Fruit fly (Drosophila melanogaster) whole organism, embryonic: ENCODE measurements around the gene Ugt316A1.

ENCODE experiments used
- Antp ChIP-seq: fragments of 200-800 bp; sonication (Bioruptor generic); optimal IDR thresholded peaks from 3 replicates; lab custom pipeline; 2016; ENCODE audit warnings: missing biosample characterization, missing genetic modification characterization
- B-H1 ChIP-seq: fragments of 200-800 bp; sonication (Bioruptor generic); IDR thresholded peaks from 3 replicates; pipeline ENCODE4 v1.3.6; 2022; ENCODE audit warnings: missing biosample characterization, missing genetic modification characterization
- CG10147 ChIP-seq: fragments of 200-800 bp; sonication (Bioruptor generic); optimal IDR thresholded peaks from 2 replicates; lab custom pipeline; 2019; ENCODE audit warnings: missing biosample characterization, mild to moderate bottlenecking, missing genetic modification characterization, moderate library complexity
- CG10209 ChIP-seq: fragments of 200-800 bp; sonication (Bioruptor generic); optimal IDR thresholded peaks from 3 replicates; lab custom pipeline; 2017; ENCODE audit warnings: missing biosample characterization, mild to moderate bottlenecking, missing genetic modification characterization, missing genetic modification reagents
- CG11247 ChIP-seq: fragments of 200-800 bp; sonication (Bioruptor generic); IDR thresholded peaks from 2 replicates; pipeline ENCODE4 v1.3.6; 2022; ENCODE audit warnings: missing biosample characterization, missing genetic modification characterization
- CG11504 ChIP-seq: fragments of 200-800 bp; sonication (Bioruptor generic); optimal IDR thresholded peaks from 3 replicates; lab custom pipeline; 2019; ENCODE audit warnings: missing biosample characterization, mild to moderate bottlenecking, missing genetic modification characterization, moderate library complexity
- CG12155 ChIP-seq: fragments of 200-800 bp; sonication (Bioruptor generic); optimal IDR thresholded peaks from 3 replicates; lab custom pipeline; 2016; ENCODE audit warnings: missing biosample characterization, missing genetic modification characterization
- CG12942 ChIP-seq: fragments of 200-800 bp; sonication (Bioruptor generic); optimal IDR thresholded peaks from 3 replicates; lab custom pipeline; 2016; ENCODE audit warnings: missing biosample characterization, missing genetic modification characterization
- CG13296 ChIP-seq: fragments of 200-800 bp; sonication (Bioruptor generic); optimal IDR thresholded peaks from 3 replicates; lab custom pipeline; 2018; ENCODE audit warnings: missing biosample characterization, mild to moderate bottlenecking, missing genetic modification characterization
- CG14014 ChIP-seq: fragments of 200-800 bp; sonication (Bioruptor generic); IDR thresholded peaks from 2 replicates; pipeline ENCODE4 v1.3.6; 2022; ENCODE audit warnings: missing biosample characterization, missing genetic modification characterization
- CG16813 ChIP-seq: fragments of 200-800 bp; sonication (Bioruptor generic); IDR thresholded peaks from 3 replicates; pipeline ENCODE4 v1.3.6; 2022; ENCODE audit warnings: missing biosample characterization, missing genetic modification characterization; ENCODE audit not compliant: partially characterized antibody
- CG1792 ChIP-seq: fragments of 200-800 bp; sonication (Bioruptor generic); optimal IDR thresholded peaks from 2 replicates; lab custom pipeline; 2016; ENCODE audit warnings: missing biosample characterization, missing genetic modification characterization
- CG18599 ChIP-seq: fragments of 200-800 bp; sonication (Bioruptor generic); optimal IDR thresholded peaks from 3 replicates; lab custom pipeline; 2017; ENCODE audit warnings: missing biosample characterization, missing genetic modification characterization, mild to moderate bottlenecking, moderate library complexity, missing genetic modification reagents
- CG31224 ChIP-seq: fragments of 200-800 bp; sonication (Bioruptor generic); IDR thresholded peaks from 2 replicates; pipeline ENCODE4 v1.3.6; 2022; ENCODE audit warnings: missing biosample characterization, missing genetic modification characterization
- CG33557 ChIP-seq: fragments of 200-800 bp; sonication (Bioruptor generic); optimal IDR thresholded peaks from 2 replicates; lab custom pipeline; 2019; ENCODE audit warnings: missing biosample characterization, mild to moderate bottlenecking, missing genetic modification characterization, moderate library complexity
- CG3838 ChIP-seq: fragments of 200-800 bp; sonication (Bioruptor generic); optimal IDR thresholded peaks from 3 replicates; lab custom pipeline; 2016; ENCODE audit warnings: missing biosample characterization, missing genetic modification characterization
- CG6254 ChIP-seq: fragments of 200-800 bp; sonication (Bioruptor generic); optimal IDR thresholded peaks from 3 replicates; lab custom pipeline; 2017; ENCODE audit warnings: mild to moderate bottlenecking, missing biosample characterization, missing genetic modification reagents, missing genetic modification characterization
- CG6272 ChIP-seq: fragments of 200-800 bp; sonication (Bioruptor generic); IDR thresholded peaks from 2 replicates; pipeline ENCODE4 v1.3.6; 2022; ENCODE audit warnings: missing biosample characterization, missing genetic modification characterization
- CG6689 ChIP-seq: fragments of 200-800 bp; sonication (Bioruptor generic); IDR thresholded peaks from 2 replicates; pipeline ENCODE4 v1.3.6; 2022; ENCODE audit warnings: missing biosample characterization, missing genetic modification characterization
- CG7271 ChIP-seq: fragments of 200-800 bp; sonication (Bioruptor generic); optimal IDR thresholded peaks from 2 replicates; lab custom pipeline; 2018; ENCODE audit warnings: missing biosample characterization, mild to moderate bottlenecking, missing genetic modification characterization, moderate library complexity
- CG7372 ChIP-seq: fragments of 200-800 bp; sonication (Bioruptor generic); IDR thresholded peaks from 2 replicates; pipeline ENCODE4 v1.3.6; 2022; ENCODE audit warnings: missing biosample characterization, missing genetic modification characterization
- CG7556 ChIP-seq: fragments of 200-800 bp; sonication (Bioruptor generic); optimal IDR thresholded peaks from 2 replicates; lab custom pipeline; 2017; ENCODE audit warnings: missing biosample characterization, mild to moderate bottlenecking, missing genetic modification characterization
- CG7786 ChIP-seq: fragments of 200-800 bp; sonication (Bioruptor generic); optimal IDR thresholded peaks from 2 replicates; lab custom pipeline; 2016; ENCODE audit warnings: missing biosample characterization, missing genetic modification characterization
- CG8924 ChIP-seq: fragments of 200-800 bp; optimal IDR thresholded peaks from 3 replicates; lab custom pipeline; 2019; ENCODE audit warnings: missing biosample characterization, mild to moderate bottlenecking, missing genetic modification characterization, moderate library complexity
- CG9437 ChIP-seq: fragments of 200-800 bp; sonication (Bioruptor generic); optimal IDR thresholded peaks from 2 replicates; lab custom pipeline; 2018; ENCODE audit warnings: missing biosample characterization, mild to moderate bottlenecking, missing genetic modification characterization
- Dip2 ChIP-seq: fragments of 200-800 bp; sonication (Bioruptor generic); IDR thresholded peaks from 2 replicates; pipeline ENCODE4 v1.3.6; 2022; ENCODE audit warnings: missing biosample characterization, missing genetic modification characterization
- Fer2 ChIP-seq: fragments of 200-800 bp; sonication (Bioruptor generic); optimal IDR thresholded peaks from 2 replicates; lab custom pipeline; 2018; ENCODE audit warnings: missing biosample characterization, mild to moderate bottlenecking, missing genetic modification characterization, moderate library complexity
- H15 ChIP-seq: fragments of 200-800 bp; sonication (Bioruptor generic); IDR thresholded peaks from 3 replicates; pipeline ENCODE4 v1.3.6; 2022; ENCODE audit warnings: missing biosample characterization, missing genetic modification characterization
- Hr78 ChIP-seq, 2 experiments: fragments of 200-800 bp in 1 of 2; fragments of >200 bp in 1 of 2; sonication (Bioruptor generic) in 1 of 2; optimal IDR thresholded peaks; 2 replicates each; lab custom pipeline; 2017 to 2019; ENCODE audit warnings: missing biosample characterization in 2 of 2, missing genetic modification characterization in 2 of 2, mild to moderate bottlenecking in 1 of 2, moderate library complexity in 1 of 2
- Max ChIP-seq: fragments of 200-800 bp; sonication (Bioruptor generic); optimal IDR thresholded peaks from 2 replicates; lab custom pipeline; 2016; ENCODE audit warnings: missing biosample characterization, mild to moderate bottlenecking, missing genetic modification characterization
- Med ChIP-seq: fragments of 200-800 bp; sonication (Bioruptor generic); peaks from one replicate; lab custom pipeline; 2016; ENCODE audit warnings: missing biosample characterization, missing genetic modification characterization, mild to moderate bottlenecking, inconsistent platforms, moderate library complexity
- Sry-δ ChIP-seq: fragments of 200-800 bp; sonication (Bioruptor generic); optimal IDR thresholded peaks from 2 replicates; lab custom pipeline; 2016; ENCODE audit warnings: missing biosample characterization, missing genetic modification characterization
- Trl ChIP-seq, 3 experiments: fragments of >200 bp in 2 of 3; fragments of 200-800 bp in 1 of 3; sonication (Bioruptor generic) in 1 of 3; optimal IDR thresholded peaks; 2 replicates in 1 of 3; 3 replicates in 2 of 3; lab custom pipeline; 2016 to 2017; ENCODE audit warnings: missing biosample characterization in 1 of 3, missing genetic modification characterization in 1 of 3
- ara ChIP-seq: fragments of 200-800 bp; sonication (Bioruptor generic); IDR thresholded peaks from 2 replicates; pipeline ENCODE4 v1.3.6; 2022; ENCODE audit warnings: missing biosample characterization, missing genetic modification characterization
- bigmax ChIP-seq: fragments of 200-800 bp; sonication (Bioruptor generic); optimal IDR thresholded peaks from 2 replicates; lab custom pipeline; 2018; ENCODE audit warnings: missing biosample characterization, mild to moderate bottlenecking, missing genetic modification characterization
- br ChIP-seq: fragments of >200 bp; optimal IDR thresholded peaks from 2 replicates; lab custom pipeline; 2017
- cwo ChIP-seq: fragments of 200-800 bp; sonication (Bioruptor generic); optimal IDR thresholded peaks from 3 replicates; lab custom pipeline; 2017; ENCODE audit warnings: missing biosample characterization, missing genetic modification characterization, mild to moderate bottlenecking, moderate library complexity, missing genetic modification reagents
- fd96Cb ChIP-seq: fragments of 200-800 bp; sonication (Bioruptor generic); optimal IDR thresholded peaks from 2 replicates; lab custom pipeline; 2018; ENCODE audit warnings: missing biosample characterization, mild to moderate bottlenecking, missing genetic modification characterization, moderate library complexity
- gcm2 ChIP-seq: fragments of 200-800 bp; sonication (Bioruptor generic); optimal IDR thresholded peaks from 2 replicates; lab custom pipeline; 2016; ENCODE audit warnings: missing biosample characterization, missing genetic modification characterization
- gem ChIP-seq: fragments of 200-800 bp; sonication (Bioruptor generic); optimal IDR thresholded peaks from 2 replicates; lab custom pipeline; 2019; ENCODE audit warnings: missing biosample characterization, mild to moderate bottlenecking, missing genetic modification characterization, moderate library complexity
- grau ChIP-seq: fragments of 200-800 bp; optimal IDR thresholded peaks from 3 replicates; lab custom pipeline; 2019; ENCODE audit warnings: missing biosample characterization, mild to moderate bottlenecking, missing genetic modification characterization, moderate library complexity
- grn ChIP-seq: fragments of 200-800 bp; sonication (Bioruptor generic); optimal IDR thresholded peaks from 3 replicates; lab custom pipeline; 2017; ENCODE audit warnings: missing biosample characterization, missing genetic modification characterization
- inv ChIP-seq: fragments of 200-800 bp; sonication (Bioruptor generic); IDR thresholded peaks from 2 replicates; pipeline ENCODE4 v1.3.6; 2022; ENCODE audit warnings: missing biosample characterization, missing genetic modification characterization; ENCODE audit not compliant: partially characterized antibody
- lbe ChIP-seq: fragments of 200-800 bp; sonication (Bioruptor generic); optimal IDR thresholded peaks from 2 replicates; lab custom pipeline; 2016; ENCODE audit warnings: missing biosample characterization, mild to moderate bottlenecking, missing genetic modification characterization
- nmo ChIP-seq: fragments of 200-800 bp; sonication (Bioruptor generic); optimal IDR thresholded peaks from 2 replicates; lab custom pipeline; 2018; ENCODE audit warnings: missing biosample characterization, mild to moderate bottlenecking, missing genetic modification characterization, moderate library complexity
- tio ChIP-seq: fragments of 200-800 bp; sonication (Bioruptor generic); optimal IDR thresholded peaks from 2 replicates; lab custom pipeline; 2017; ENCODE audit warnings: missing biosample characterization, missing genetic modification characterization, inconsistent platforms
- twi ChIP-seq: fragments of 200-800 bp; optimal IDR thresholded peaks from 2 replicates; lab custom pipeline; 2019; ENCODE audit warnings: missing biosample characterization, mild to moderate bottlenecking, missing genetic modification characterization, moderate library complexity
- wek ChIP-seq: fragments of 200-800 bp; sonication (Bioruptor generic); optimal IDR thresholded peaks from 3 replicates; lab custom pipeline; 2018; ENCODE audit warnings: missing biosample characterization, mild to moderate bottlenecking, missing genetic modification characterization, moderate library complexity
- yki ChIP-seq: fragments of >200 bp; optimal IDR thresholded peaks from 3 replicates; lab custom pipeline; 2018

The Ugt316A1 gene

DNA sequence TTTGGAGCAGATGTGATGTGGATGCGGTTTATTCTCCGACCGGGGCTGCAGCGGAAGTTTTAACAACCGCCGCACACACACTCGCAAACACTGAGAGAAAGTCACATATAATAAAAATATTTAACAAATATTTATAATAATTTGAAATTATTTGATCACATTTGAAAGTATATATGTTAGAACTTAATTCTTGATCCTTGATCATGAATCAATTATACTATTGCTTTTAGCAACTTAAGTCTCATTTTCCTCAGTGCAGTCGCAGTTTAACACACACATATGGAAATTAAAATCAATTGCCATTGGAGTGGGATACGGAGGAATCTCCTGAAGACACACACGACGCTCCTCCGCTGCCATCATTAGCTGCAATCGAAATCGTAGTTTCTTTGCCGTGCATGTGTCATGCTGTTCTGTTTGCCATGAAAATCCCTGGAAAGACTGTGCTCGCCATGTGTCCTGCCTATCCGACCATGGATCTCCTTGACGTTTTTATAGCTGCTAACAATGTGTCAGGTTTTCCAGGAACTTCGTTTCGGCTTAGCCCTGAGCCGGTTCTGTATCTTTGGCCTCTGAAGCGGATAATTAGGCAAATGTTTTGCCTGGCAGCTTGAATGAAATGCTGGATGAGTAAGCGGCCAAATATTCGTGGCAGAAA lies 29.3 kb downstream of the Ugt316A1 start (continued):
- TF ChIP-seq CG33557 (GFP tag; lab: Kevin White, UChicago) (peak; percentile 91), CG14014 (GFP tag; lab: Robert Waterston, UW) (peak; percentile 28; the same call in 1 of the 2 replicates), CG12155 (GFP tag; lab: Kevin White, UChicago) (peak; percentile 26), bigmax (GFP tag; lab: Kevin White, UChicago) (no peak), ara (GFP tag; lab: Robert Waterston, UW) (peak; percentile 91), CG16813 (GFP tag; lab: Robert Waterston, UW) (no peak), Fer2 (no peak), CG7556 (GFP tag; lab: Kevin White, UChicago) (peak; percentile 74), gcm2 (no peak), inv (no peak), CG6689 (GFP tag; lab: Robert Waterston, UW) (peak; percentile 84), lbe (peak; percentile 53), twi (tag; lab: Kevin White, UChicago) (peak; percentile 97), CG3838 (GFP tag; lab: Kevin White, UChicago) (no peak), Antp (GFP tag; lab: Kevin White, UChicago) (no peak), yki (lab: Kevin White, UChicago) (no peak), Hr78 (GFP tag; optimal IDR thresholded peaks at IDR 0.05; lab: Kevin White, UChicago) (peak in 1 of 2 experiments; percentile 51), CG6254 (GFP tag; lab: Kevin White, UChicago) (peak; percentile 85), CG10147 (GFP tag; lab: Kevin White, UChicago) (peak; percentile 3), grau (tag; lab: Kevin White, UChicago) (peak; percentile 74), CG7271 (peak; percentile 83), CG6272 (GFP tag; lab: Robert Waterston, UW) (peak; percentile 40; the same call in 1 of the 2 replicates), wek (GFP tag; lab: Kevin White, UChicago) (no peak), CG12942 (peak; percentile 40), CG7786 (GFP tag; lab: Kevin White, UChicago) (no peak), CG13296 (peak; percentile 3), Trl (optimal IDR thresholded peaks at IDR 0.05; lab: Kevin White, UChicago) (no peak), Trl (GFP tag; optimal IDR thresholded peaks at IDR 0.05; lab: Kevin White, UChicago) (no peak), CG10209 (peak; percentile 80), H15 (GFP tag; lab: Robert Waterston, UW) (no peak), gem (tag; lab: Kevin White, UChicago) (peak; percentile 87), grn (GFP tag; lab: Kevin White, UChicago) (no peak), nmo (peak; percentile 84), br (lab: Kevin White, UChicago) (no peak), CG8924 (tag; lab: Kevin White, UChicago) (peak; percentile 90), CG1792 (no peak), CG7372 (GFP tag; lab: Robert Waterston, UW) (peak; percentile 55), Dip2 (GFP tag; lab: Robert Waterston, UW) (no peak), fd96Cb (tag; lab: Kevin White, UChicago) (peak; percentile 77), CG31224 (GFP tag; lab: Robert Waterston, UW) (no peak), B-H1 (GFP tag; lab: Robert Waterston, UW) (0 out of 3 replicates have a peak, but pooled peaks have one; percentile 38), Max (GFP tag; lab: Kevin White, UChicago) (peak; percentile 54), CG11247 (GFP tag; lab: Robert Waterston, UW) (0 out of 2 replicates have a peak, but pooled peaks have one; percentile 28), cwo (GFP tag; lab: Kevin White, UChicago) (peak; percentile 10), tio (peak; percentile 27), Med (GFP tag; lab: Kevin White, UChicago) (peak; percentile 73), Sry-δ (GFP tag; lab: Kevin White, UChicago) (no peak), CG9437 (GFP tag; lab: Kevin White, UChicago) (peak; percentile 38), CG18599 (peak; percentile 15), CG11504 (tag; lab: Kevin White, UChicago) (peak; percentile 77)
